Worm (Caenorhabditis elegans) whole organism, L3 larva: ENCODE measurements around the gene C56G2.15.

ENCODE experiments used
- R02D3.7 ChIP-seq: fragments of 150-350 bp; optimal IDR thresholded peaks from 2 replicates; lab custom pipeline; 2014; ENCODE audit warnings: missing biosample characterization, missing genetic modification characterization
- ZK546.5 ChIP-seq: sonication (generic microtip); optimal IDR thresholded peaks from 2 replicates; lab custom pipeline; 2017; ENCODE audit warnings: missing biosample characterization, missing genetic modification characterization
- aly-2 ChIP-seq: fragments of 150-350 bp; optimal IDR thresholded peaks from 2 replicates; lab custom pipeline; 2014; ENCODE audit warnings: missing biosample characterization, missing genetic modification characterization
- ama-1 ChIP-seq: fragments of 150-350 bp; optimal IDR thresholded peaks from 2 replicates; lab custom pipeline; 2018
- ceh-16 ChIP-seq: sonication (generic microtip); optimal IDR thresholded peaks from 2 replicates; lab custom pipeline; 2017; ENCODE audit warnings: missing biosample characterization, missing genetic modification characterization
- ceh-28 ChIP-seq: fragments of 150-350 bp; optimal IDR thresholded peaks from 2 replicates; lab custom pipeline; 2014; ENCODE audit warnings: missing biosample characterization, missing genetic modification reagents, missing genetic modification characterization
- ceh-82 ChIP-seq: fragments of 150-350 bp; optimal IDR thresholded peaks from 2 replicates; lab custom pipeline; 2014; ENCODE audit warnings: missing biosample characterization, missing genetic modification characterization
- ceh-9 ChIP-seq: sonication (generic microtip); optimal IDR thresholded peaks from 2 replicates; lab custom pipeline; 2018; ENCODE audit warnings: missing biosample characterization, missing genetic modification characterization
- daf-12 ChIP-seq: fragments of 150-350 bp; optimal IDR thresholded peaks from 2 replicates; lab custom pipeline; 2014; ENCODE audit warnings: missing biosample characterization, missing genetic modification reagents, missing genetic modification characterization
- egl-27 ChIP-seq: sonication (generic microtip); optimal IDR thresholded peaks from 4 replicates; lab custom pipeline; 2017; ENCODE audit warnings: missing biosample characterization, missing genetic modification reagents, missing genetic modification characterization
- egl-5 ChIP-seq: fragments of 150-350 bp; optimal IDR thresholded peaks from 2 replicates; lab custom pipeline; 2017; ENCODE audit warnings: missing biosample characterization, missing genetic modification reagents, missing genetic modification characterization, inconsistent platforms
- elt-1 ChIP-seq: fragments of 150-350 bp; optimal IDR thresholded peaks from 2 replicates; lab custom pipeline; 2014; ENCODE audit warnings: missing biosample characterization, missing genetic modification characterization
- elt-2 ChIP-seq: sonication (generic microtip); optimal IDR thresholded peaks from 2 replicates; lab custom pipeline; 2016; ENCODE audit warnings: missing genetic modification reagents, mild to moderate bottlenecking, missing genetic modification characterization, missing compliant biosample characterization
- elt-3 ChIP-seq, 3 experiments: fragments of 150-350 bp in 1 of 3; sonication (generic microtip) in 2 of 3; optimal IDR thresholded peaks; 2 replicates in 2 of 3; 4 replicates in 1 of 3; lab custom pipeline; 2014 to 2017; ENCODE audit warnings: missing biosample characterization in 3 of 3, missing genetic modification characterization in 3 of 3
- eor-1 ChIP-seq, 2 experiments: fragments of 150-350 bp; optimal IDR thresholded peaks; 2 replicates each; lab custom pipeline; 2014 to 2018; ENCODE audit warnings: missing biosample characterization in 2 of 2, missing genetic modification characterization in 2 of 2
- fkh-10 ChIP-seq: sonication (generic microtip); optimal IDR thresholded peaks from 2 replicates; lab custom pipeline; 2017; ENCODE audit warnings: missing biosample characterization, missing genetic modification reagents, missing genetic modification characterization
- fkh-2 ChIP-seq: fragments of 150-350 bp; optimal IDR thresholded peaks from 2 replicates; lab custom pipeline; 2014; ENCODE audit warnings: missing biosample characterization, missing genetic modification reagents, missing genetic modification characterization
- fos-1 ChIP-seq: fragments of 150-350 bp; optimal IDR thresholded peaks from 2 replicates; lab custom pipeline; 2014; ENCODE audit warnings: missing biosample characterization, missing genetic modification characterization
- hmg-11 ChIP-seq: sonication (generic microtip); optimal IDR thresholded peaks from 2 replicates; lab custom pipeline; 2016; ENCODE audit warnings: missing genetic modification characterization, missing compliant biosample characterization
- jun-1 ChIP-seq: fragments of 150-350 bp; optimal IDR thresholded peaks from 2 replicates; lab custom pipeline; 2014; ENCODE audit warnings: missing biosample characterization, missing genetic modification reagents, missing genetic modification characterization
- lin-15B ChIP-seq: fragments of 150-350 bp; optimal IDR thresholded peaks from 2 replicates; lab custom pipeline; 2014; ENCODE audit warnings: missing biosample characterization, missing genetic modification characterization
- lin-39 ChIP-seq: fragments of 150-350 bp; optimal IDR thresholded peaks from 2 replicates; lab custom pipeline; 2018; ENCODE audit warnings: missing biosample characterization, missing genetic modification reagents, missing genetic modification characterization
- lsy-12 ChIP-seq: sonication (generic microtip); optimal IDR thresholded peaks from 2 replicates; lab custom pipeline; 2016; ENCODE audit warnings: mild to moderate bottlenecking, missing genetic modification characterization, missing compliant biosample characterization
- mdl-1 ChIP-seq: fragments of 150-350 bp; optimal IDR thresholded peaks from 2 replicates; lab custom pipeline; 2014; ENCODE audit warnings: missing biosample characterization, missing genetic modification characterization
- mml-1 ChIP-seq: fragments of 150-350 bp; sonication (generic microtip); optimal IDR thresholded peaks from 3 replicates; lab custom pipeline; 2014; ENCODE audit warnings: missing biosample characterization, missing genetic modification characterization
- nfya-1 ChIP-seq: sonication (generic microtip); optimal IDR thresholded peaks from 2 replicates; lab custom pipeline; 2017; ENCODE audit warnings: missing genetic modification characterization, mild to moderate bottlenecking, missing compliant biosample characterization, antibody characterized with exemption, moderate library complexity; ENCODE audit not compliant: insufficient read depth
- nhr-11 ChIP-seq: fragments of 150-350 bp; optimal IDR thresholded peaks from 2 replicates; lab custom pipeline; 2014; ENCODE audit warnings: missing biosample characterization, missing genetic modification characterization
- nhr-12 ChIP-seq: fragments of 150-350 bp; optimal IDR thresholded peaks from 2 replicates; lab custom pipeline; 2014; ENCODE audit warnings: missing biosample characterization, missing genetic modification characterization
- nhr-23 ChIP-seq: fragments of 150-350 bp; optimal IDR thresholded peaks from 2 replicates; lab custom pipeline; 2014; ENCODE audit warnings: missing biosample characterization, missing genetic modification reagents, missing genetic modification characterization
- nhr-237 ChIP-seq: fragments of 150-350 bp; optimal IDR thresholded peaks from 2 replicates; lab custom pipeline; 2014; ENCODE audit warnings: missing biosample characterization, missing genetic modification characterization
- nhr-25 ChIP-seq: sonication (generic microtip); optimal IDR thresholded peaks from 2 replicates; lab custom pipeline; 2017; ENCODE audit warnings: missing biosample characterization, missing genetic modification characterization
- nhr-28 ChIP-seq: fragments of 150-350 bp; optimal IDR thresholded peaks from 2 replicates; lab custom pipeline; 2014; ENCODE audit warnings: missing biosample characterization, missing genetic modification characterization
- nhr-43 ChIP-seq: sonication (generic microtip); optimal IDR thresholded peaks from 2 replicates; lab custom pipeline; 2016; ENCODE audit warnings: mild to moderate bottlenecking, missing genetic modification characterization, missing compliant biosample characterization; ENCODE audit not compliant: poor library complexity, severe bottlenecking
- nhr-67 ChIP-seq: fragments of 150-350 bp; optimal IDR thresholded peaks from 2 replicates; lab custom pipeline; 2014; ENCODE audit warnings: missing biosample characterization, missing genetic modification characterization
- nhr-76 ChIP-seq: fragments of 150-350 bp; sonication (generic microtip); optimal IDR thresholded peaks from 5 replicates; lab custom pipeline; 2014; ENCODE audit warnings: missing biosample characterization, missing genetic modification characterization
- nhr-77 ChIP-seq: fragments of 150-350 bp; optimal IDR thresholded peaks from 2 replicates; lab custom pipeline; 2014; ENCODE audit warnings: missing biosample characterization, missing genetic modification characterization
- pha-4 ChIP-seq: fragments of 150-350 bp; optimal IDR thresholded peaks from 2 replicates; lab custom pipeline; 2014; ENCODE audit warnings: missing biosample characterization, missing genetic modification reagents, missing genetic modification characterization
- pqm-1 ChIP-seq: fragments of 150-350 bp; optimal IDR thresholded peaks from 2 replicates; lab custom pipeline; 2017; ENCODE audit warnings: missing biosample characterization, missing genetic modification characterization, inconsistent platforms
- sea-2 ChIP-seq: fragments of 150-350 bp; sonication (generic microtip); optimal IDR thresholded peaks from 4 replicates; lab custom pipeline; 2014; ENCODE audit warnings: missing biosample characterization, missing genetic modification reagents, missing genetic modification characterization
- skn-1 ChIP-seq: fragments of 150-350 bp; optimal IDR thresholded peaks from 2 replicates; lab custom pipeline; 2014; ENCODE audit warnings: missing biosample characterization, missing genetic modification characterization
- snpc-4 ChIP-seq: fragments of 150-350 bp; optimal IDR thresholded peaks from 2 replicates; lab custom pipeline; 2014; ENCODE audit warnings: missing biosample characterization, missing genetic modification characterization
- unc-39 ChIP-seq: sonication (generic microtip); optimal IDR thresholded peaks from 4 replicates; lab custom pipeline; 2017; ENCODE audit warnings: missing biosample characterization, missing genetic modification characterization
- unc-62 ChIP-seq: fragments of 150-350 bp; sonication (generic microtip); optimal IDR thresholded peaks from 4 replicates; lab custom pipeline; 2014; ENCODE audit warnings: missing biosample characterization, missing genetic modification reagents, missing genetic modification characterization
- zag-1 ChIP-seq: fragments of 150-350 bp; optimal IDR thresholded peaks from 2 replicates; lab custom pipeline; 2014; ENCODE audit warnings: missing biosample characterization, missing genetic modification characterization
- ztf-11 ChIP-seq: fragments of 150-350 bp; optimal IDR thresholded peaks from 2 replicates; lab custom pipeline; 2014; ENCODE audit warnings: missing biosample characterization, missing genetic modification characterization
- ztf-4 ChIP-seq: fragments of 150-350 bp; optimal IDR thresholded peaks from 2 replicates; lab custom pipeline; 2014; ENCODE audit warnings: missing biosample characterization, missing genetic modification characterization

C56G2.15 gene

DNA sequence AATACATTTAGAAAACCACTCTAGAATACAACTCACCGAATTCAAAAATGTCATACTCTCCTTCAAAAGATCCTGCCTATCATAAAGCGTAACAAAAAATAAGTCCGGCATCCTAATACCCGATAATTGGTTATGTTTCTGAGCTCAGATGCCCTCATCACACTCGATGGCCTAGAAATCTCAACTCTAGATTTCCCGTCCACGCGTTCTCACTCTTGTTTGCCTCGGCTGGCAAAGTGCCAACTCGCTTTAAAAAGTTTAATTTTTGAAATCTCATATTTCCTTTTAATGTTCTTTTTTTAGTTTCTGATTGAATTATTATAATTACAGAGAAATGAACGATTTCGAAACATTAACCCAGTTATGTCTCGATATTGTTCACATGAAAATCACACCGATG, at the start of gene C56G2.15, which contains the start of gene thoc-2:
C56G2.15 (minus strand) TSS at position 188 of the 400 bp plus-strand sequence.
thoc-2 (plus strand) TSS at position 331 of the 400 bp plus-strand sequence.
- TF ChIP-seq elt-1 (tag; lab: Kevin White, UChicago), result no peak
- no peak for TF ChIP-seq nhr-67 (tag; lab: Kevin White, UChicago)
- TF ChIP-seq nhr-76 (tag; lab: Kevin White, UChicago), result no peak
- peak; percentile 4 for TF ChIP-seq nfya-1 (tag; lab: Kevin White, UChicago)
- no peak for TF ChIP-seq ama-1 (lab: Kevin White, UChicago)
- no peak for TF ChIP-seq ZK546.5
- TF ChIP-seq lin-39 (tag; lab: Kevin White, UChicago), result peak; percentile 10
- TF ChIP-seq daf-12 (tag; lab: Kevin White, UChicago), result no peak
- no peak for TF ChIP-seq mdl-1
- no peak for TF ChIP-seq egl-5 (tag; lab: Kevin White, UChicago)
- no peak for TF ChIP-seq R02D3.7 (tag; lab: Kevin White, UChicago)
- TF ChIP-seq eor-1 (tag; optimal IDR thresholded peaks at IDR 0.05; lab: Kevin White, UChicago), result no peak
- no peak for TF ChIP-seq ztf-11 (tag; lab: Kevin White, UChicago)
- TF ChIP-seq mml-1, result no peak
- TF ChIP-seq skn-1, result no peak
- TF ChIP-seq elt-2 (tag; lab: Kevin White, UChicago), result no peak
- peak; percentile 14 for TF ChIP-seq snpc-4
- no peak for TF ChIP-seq fkh-10
- TF ChIP-seq nhr-77, result no peak
- TF ChIP-seq ceh-16 (tag; lab: Kevin White, UChicago), result no peak
- no peak for TF ChIP-seq nhr-25 (tag; lab: Kevin White, UChicago)
- peak; percentile 30 for TF ChIP-seq pha-4 (tag; lab: Kevin White, UChicago)
- TF ChIP-seq nhr-237 (tag; lab: Kevin White, UChicago), result no peak
- TF ChIP-seq ztf-4, result no peak
- no peak for TF ChIP-seq unc-62 (GFP tag; lab: Kevin White, UChicago)
- no peak for TF ChIP-seq fkh-2 (tag; lab: Kevin White, UChicago)
- TF ChIP-seq nhr-43 (tag; lab: Kevin White, UChicago), result no peak
- no peak for TF ChIP-seq nhr-12
- no peak for TF ChIP-seq sea-2 (GFP tag; lab: Kevin White, UChicago)
- TF ChIP-seq fos-1 (tag; lab: Kevin White, UChicago), result no peak
- TF ChIP-seq elt-3 (tag; optimal IDR thresholded peaks at IDR 0.05; lab: Kevin White, UChicago), result no peak
- no peak for TF ChIP-seq ceh-28 (tag; lab: Kevin White, UChicago)
- TF ChIP-seq, all 47 proteins: peak for 4

DNA sequence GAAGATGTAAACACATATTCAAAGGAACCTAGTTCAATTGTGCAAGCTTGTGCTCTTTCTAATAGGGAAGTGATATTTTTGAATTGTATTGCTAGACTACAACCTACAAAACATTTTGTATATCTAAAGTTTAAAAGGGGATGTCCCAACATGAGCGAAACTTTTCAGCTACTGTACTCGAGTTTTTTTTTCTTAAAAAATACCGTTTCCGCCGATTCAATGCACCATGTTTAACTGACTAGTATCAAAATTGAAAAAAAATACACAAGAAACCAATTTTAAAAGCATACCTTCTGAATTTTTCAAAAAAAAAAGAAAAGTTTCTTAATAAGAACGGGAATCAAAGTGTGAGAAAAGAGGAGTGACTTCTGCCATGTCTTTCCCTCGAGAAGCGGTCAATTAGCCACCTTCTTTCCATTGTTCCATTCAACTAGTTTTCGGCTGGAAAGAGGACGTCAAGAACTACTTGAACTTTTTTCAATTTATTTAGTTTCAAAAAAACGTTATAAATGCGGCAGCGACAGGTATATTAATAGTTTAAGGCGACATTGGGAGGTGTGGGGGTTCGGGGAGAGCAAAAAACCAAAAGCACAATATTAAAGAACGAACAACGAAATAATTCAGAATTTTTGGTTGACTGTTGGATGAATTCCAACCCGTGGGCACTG, 47.7 kb upstream of the C56G2.15 start, which contains the start of gene nas-4:
nas-4 (minus strand) TSS at position 351 of the 668 bp plus-strand sequence.
- TF ChIP-seq eor-1 (tag; optimal IDR thresholded peaks at IDR 0.05; lab: Kevin White, UChicago) (no peak), lin-15B (tag; lab: Kevin White, UChicago) (no peak), nhr-237 (tag; lab: Kevin White, UChicago) (no peak), pqm-1 (no peak), ceh-9 (tag; lab: Kevin White, UChicago) (no peak), mml-1 (no peak), nfya-1 (tag; lab: Kevin White, UChicago) (no peak), nhr-25 (tag; lab: Kevin White, UChicago) (peak; percentile 35), ama-1 (lab: Kevin White, UChicago) (peak; percentile 41), elt-3 (tag; optimal IDR thresholded peaks at IDR 0.05; lab: Kevin White, UChicago) (no peak), elt-2 (tag; lab: Kevin White, UChicago) (peak; percentile 41), egl-27 (tag; lab: Kevin White, UChicago) (no peak), ZK546.5 (no peak), nhr-67 (tag; lab: Kevin White, UChicago) (no peak), ztf-11 (tag; lab: Kevin White, UChicago) (no peak), daf-12 (tag; lab: Kevin White, UChicago) (no peak), ztf-4 (no peak), ceh-82 (no peak), mdl-1 (no peak), nhr-76 (tag; lab: Kevin White, UChicago) (no peak), snpc-4 (no peak), sea-2 (GFP tag; lab: Kevin White, UChicago) (no peak), aly-2 (tag; lab: Kevin White, UChicago) (no peak), nhr-28 (tag; lab: Kevin White, UChicago) (no peak), fkh-2 (tag; lab: Kevin White, UChicago) (no peak), fos-1 (tag; lab: Kevin White, UChicago) (no peak), elt-1 (tag; lab: Kevin White, UChicago) (no peak), ceh-16 (tag; lab: Kevin White, UChicago) (no peak), ceh-28 (tag; lab: Kevin White, UChicago) (no peak), jun-1 (no peak), hmg-11 (tag; lab: Kevin White, UChicago) (no peak), nhr-12 (no peak), nhr-77 (no peak), nhr-23 (tag; lab: Kevin White, UChicago) (peak; percentile 11), zag-1 (tag; lab: Kevin White, UChicago) (no peak), lin-39 (tag; lab: Kevin White, UChicago) (no peak), skn-1 (no peak), nhr-11 (tag; lab: Kevin White, UChicago) (no peak), unc-39 (tag; lab: Kevin White, UChicago) (no peak), lsy-12 (tag; lab: Kevin White, UChicago) (peak; percentile 31), nhr-43 (tag; lab: Kevin White, UChicago) (peak; percentile 25), egl-5 (tag; lab: Kevin White, UChicago) (no peak), unc-62 (GFP tag; lab: Kevin White, UChicago) (no peak)
